Fruit fly (Drosophila melanogaster) whole organism, pupa: ENCODE results near the gene Lsp1gamma.

Experiments
- CG13204 ChIP-seq: fragments of 200-800 bp; sonication (Bioruptor generic); optimal IDR thresholded peaks from 2 replicates; lab custom pipeline; 2018; ENCODE audit warnings: missing biosample characterization, mild to moderate bottlenecking, missing genetic modification characterization, moderate library complexity
- CG14655 ChIP-seq: fragments of 200-800 bp; sonication (Bioruptor generic); optimal IDR thresholded peaks from 3 replicates; lab custom pipeline; 2017; ENCODE audit warnings: mild to moderate bottlenecking, missing biosample characterization, missing genetic modification reagents, missing genetic modification characterization
- CG15710 ChIP-seq: fragments of 200-800 bp; sonication (Bioruptor generic); optimal IDR thresholded peaks from 2 replicates; lab custom pipeline; 2018; ENCODE audit warnings: missing biosample characterization, mild to moderate bottlenecking, missing genetic modification characterization, moderate library complexity
- CG17806 ChIP-seq: fragments of 200-800 bp; sonication (Bioruptor generic); optimal IDR thresholded peaks from 2 replicates; lab custom pipeline; 2018; ENCODE audit warnings: missing biosample characterization, mild to moderate bottlenecking, missing genetic modification characterization, moderate library complexity
- CG32121 ChIP-seq: fragments of 200-800 bp; sonication (Bioruptor generic); IDR thresholded peaks from 2 replicates; pipeline ENCODE4 v1.3.6; 2022; ENCODE audit warnings: missing biosample characterization, missing genetic modification characterization
- CG34367 ChIP-seq: fragments of 200-800 bp; sonication (Bioruptor generic); optimal IDR thresholded peaks from 2 replicates; lab custom pipeline; 2018; ENCODE audit warnings: missing biosample characterization, mild to moderate bottlenecking, missing genetic modification characterization
- CG4496 ChIP-seq: fragments of 200-800 bp; sonication (Bioruptor generic); IDR thresholded peaks from 3 replicates; pipeline ENCODE4 v1.3.6; 2022; ENCODE audit warnings: missing biosample characterization, missing genetic modification characterization
- CG8159 ChIP-seq: fragments of 200-800 bp; sonication (Bioruptor generic); optimal IDR thresholded peaks from 3 replicates; lab custom pipeline; 2018; ENCODE audit warnings: missing biosample characterization, mild to moderate bottlenecking, missing genetic modification characterization, moderate library complexity
- CG9948 ChIP-seq: fragments of 200-800 bp; sonication (Bioruptor generic); optimal IDR thresholded peaks from 2 replicates; lab custom pipeline; 2018; ENCODE audit warnings: missing biosample characterization, mild to moderate bottlenecking, missing genetic modification characterization, moderate library complexity
- D1 ChIP-seq: fragments of 200-800 bp; sonication (Bioruptor generic); optimal IDR thresholded peaks from 2 replicates; lab custom pipeline; 2018; ENCODE audit warnings: missing biosample characterization, mild to moderate bottlenecking, missing genetic modification characterization, moderate library complexity
- Ets98B ChIP-seq: fragments of 200-800 bp; sonication (Bioruptor generic); IDR thresholded peaks from 2 replicates; pipeline ENCODE4 v1.3.6; 2022; ENCODE audit warnings: missing biosample characterization, missing genetic modification characterization
- Pif1A ChIP-seq: fragments of 200-800 bp; sonication (Bioruptor generic); optimal IDR thresholded peaks from 3 replicates; lab custom pipeline; 2016; ENCODE audit warnings: missing biosample characterization, missing genetic modification characterization
- Snoo ChIP-seq: fragments of 200-800 bp; sonication (Bioruptor generic); optimal IDR thresholded peaks from 3 replicates; lab custom pipeline; 2017; ENCODE audit warnings: missing biosample characterization, mild to moderate bottlenecking, missing genetic modification characterization, inconsistent platforms
- fd96Ca ChIP-seq: fragments of 200-800 bp; sonication (Bioruptor generic); IDR thresholded peaks from 3 replicates; pipeline ENCODE4 v1.3.6; 2022; ENCODE audit warnings: missing biosample characterization, missing genetic modification characterization
- gl ChIP-seq: fragments of 200-800 bp; sonication (Bioruptor generic); optimal IDR thresholded peaks from 2 replicates; lab custom pipeline; 2018; ENCODE audit warnings: missing biosample characterization, mild to moderate bottlenecking, missing genetic modification characterization
- rn ChIP-seq: fragments of 200-800 bp; sonication (Bioruptor generic); IDR thresholded peaks from 2 replicates; pipeline ENCODE4 v1.3.6; 2022; ENCODE audit warnings: missing biosample characterization, missing genetic modification characterization

The Lsp1gamma gene

dm6 chr3L:98275-98674 is 32.0 kb downstream of the Lsp1gamma start, which contains the start of gene CG12483:
TSS of gene CG12483 (minus strand) at chr3L:98375.
- TF ChIP-seq D1 (tag; lab: Kevin White, UChicago) (no peak), CG14655 (no peak), rn (GFP tag; lab: Robert Waterston, UW) (no peak)

- TF ChIP-seq CG34367 (tag; lab: Kevin White, UChicago), result no peak
- TF ChIP-seq CG32121, result no peak
- no peak for TF ChIP-seq gl
- no peak for TF ChIP-seq CG13204
- TF ChIP-seq Snoo (tag; lab: Kevin White, UChicago), result no peak
- no peak for TF ChIP-seq Ets98B
- TF ChIP-seq fd96Ca (GFP tag; lab: Robert Waterston, UW), result no peak
- TF ChIP-seq CG15710 (tag; lab: Kevin White, UChicago), result no peak
- TF ChIP-seq CG8159, result no peak
- no peak for TF ChIP-seq CG9948 (tag; lab: Kevin White, UChicago)
- TF ChIP-seq CG17806 (tag; lab: Kevin White, UChicago), result no peak
- TF ChIP-seq CG14655, result no peak
These were observed 37.8 kb downstream of the Lsp1gamma start for dm6 chr3L:104076-104475.

DNA sequence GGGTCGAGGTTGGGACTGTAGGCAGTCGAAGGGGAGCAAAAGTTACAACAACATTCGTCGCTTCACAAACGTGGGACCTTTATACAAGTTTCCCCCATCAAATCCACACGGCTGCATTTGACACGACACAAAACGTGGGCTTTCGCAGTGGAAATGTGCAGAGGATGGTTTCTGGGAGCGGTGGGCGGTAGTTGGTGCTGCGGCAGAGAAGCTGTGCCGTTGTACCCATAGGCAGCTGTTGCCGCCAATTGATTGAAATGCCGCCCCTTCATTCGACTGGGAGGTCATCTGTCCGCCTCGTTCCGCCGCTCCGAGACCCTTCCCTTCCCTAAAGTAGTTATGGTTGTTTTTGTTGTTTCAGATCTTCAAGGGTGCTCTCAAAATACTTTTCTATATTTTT is 42.8 kb downstream of the Lsp1gamma start:
- peak; percentile 25 for TF ChIP-seq D1 (tag; lab: Kevin White, UChicago)
- TF ChIP-seq CG8159, result no peak

DNA sequence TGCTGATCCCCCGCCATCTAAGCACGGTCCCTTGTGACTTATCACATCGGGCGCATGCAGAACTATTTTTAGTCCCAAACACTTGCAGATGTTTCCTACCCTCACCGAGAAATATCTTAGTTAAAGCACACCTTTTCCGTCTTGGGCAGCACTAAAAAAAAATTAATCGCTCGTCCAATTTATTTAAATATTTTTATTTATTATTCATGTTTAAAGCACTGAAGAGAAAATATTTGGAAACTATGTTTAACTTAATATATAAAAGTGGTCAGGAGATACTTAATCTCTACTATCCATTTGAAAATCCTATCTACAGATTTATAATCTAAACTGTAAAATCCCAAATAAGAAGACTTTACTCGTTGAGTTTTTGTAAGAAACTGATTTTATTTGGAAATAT is 43.7 kb downstream of the Lsp1gamma start:
- TF ChIP-seq CG15710 (tag; lab: Kevin White, UChicago) (peak; percentile 22), Pif1A (no peak), CG4496 (GFP tag; lab: Robert Waterston, UW) (peak; percentile 9; the same call in 1 of the 3 replicates), Snoo (tag; lab: Kevin White, UChicago) (no peak)
